Fruit fly (Drosophila melanogaster): ENCODE results near the gene CG6026.

Gene CG6026

DNA sequence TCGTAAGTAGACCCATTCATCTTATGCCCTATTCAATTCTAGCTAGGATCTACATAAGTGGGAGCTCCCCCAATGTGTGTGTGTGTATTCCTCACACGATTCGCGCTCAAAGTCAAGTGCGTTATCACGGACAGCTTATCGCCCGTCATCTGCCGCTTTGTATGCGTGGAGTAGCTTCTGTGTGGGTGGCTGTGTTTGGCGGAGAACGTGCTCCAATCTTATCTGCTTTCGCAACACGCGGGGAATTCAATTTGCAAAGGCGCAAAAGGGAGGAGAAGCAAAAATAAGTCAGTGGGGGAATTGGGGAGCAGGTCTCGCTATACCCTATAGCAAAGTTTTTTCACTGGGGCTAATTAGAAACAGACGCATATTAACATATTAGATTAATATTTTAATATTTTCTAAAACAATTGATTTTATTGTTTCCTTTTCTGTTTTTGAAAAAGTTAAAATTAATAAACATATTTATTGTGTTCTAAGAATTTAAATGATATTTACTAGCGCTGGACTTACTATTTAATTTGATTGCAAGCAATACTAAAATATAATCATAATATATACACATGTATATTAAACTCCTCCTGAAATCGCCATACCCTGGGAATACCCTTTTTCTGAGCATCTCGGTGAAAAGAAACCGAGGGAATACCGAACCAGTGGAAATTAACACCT, 48.1 kb upstream of the CG6026 start (continued):
- TF ChIP-seq stwl (tag; optimal IDR thresholded peaks at IDR 0.05) (no peak), CG7963 (GFP tag; IDR thresholded peaks at IDR 0.05; ENCODE audit: partially characterized antibody) (no peak), H2.0 (GFP tag; IDR thresholded peaks at IDR 0.05) (no peak), dati (GFP tag; IDR thresholded peaks at IDR 0.05) (no peak), ewg (GFP tag; optimal IDR thresholded peaks at IDR 0.05) (no peak), Hey (tag; optimal IDR thresholded peaks at IDR 0.05) (peak; percentile 28), klu (GFP tag; IDR thresholded peaks at IDR 0.05) (peak; percentile 45; the same call in 1 of the 2 replicates), D19B (GFP tag; optimal IDR thresholded peaks at IDR 0.05) (peak; percentile 85), CG10321 (GFP tag; IDR thresholded peaks at IDR 0.05) (no peak), kni (GFP tag; optimal IDR thresholded peaks at IDR 0.05) (no peak), Ets97D (GFP tag; optimal IDR thresholded peaks at IDR 0.05) (no peak), Hand (GFP tag; optimal IDR thresholded peaks at IDR 0.05) (peak; percentile 64), CG5180 (GFP tag; optimal IDR thresholded peaks at IDR 0.05) (no peak), CG17612 (GFP tag; IDR thresholded peaks at IDR 0.05) (no peak), sisA (GFP tag; IDR thresholded peaks at IDR 0.05) (no peak), CG12155 (GFP tag; optimal IDR thresholded peaks at IDR 0.05) (peak; percentile 54), hth (optimal IDR thresholded peaks at IDR 0.05) (no peak), oc (tag; optimal IDR thresholded peaks at IDR 0.05) (no peak), crp (GFP tag; optimal IDR thresholded peaks at IDR 0.05) (no peak), CG1792 (GFP tag; optimal IDR thresholded peaks at IDR 0.05) (no peak), CG17385 (GFP tag; optimal IDR thresholded peaks at IDR 0.05) (no peak), eve (GFP tag; optimal IDR thresholded peaks at IDR 0.05) (no peak), ham (GFP tag; IDR thresholded peaks at IDR 0.05) (no peak), CG6813 (GFP tag; optimal IDR thresholded peaks at IDR 0.05) (no peak), Mes4 (GFP tag; optimal IDR thresholded peaks at IDR 0.05) (no peak), CG4820 (GFP tag; optimal IDR thresholded peaks at IDR 0.05) (no peak), Med (GFP tag) (peak; percentile 41), slou (GFP tag; optimal IDR thresholded peaks at IDR 0.05) (no peak), CG9876 (GFP tag; optimal IDR thresholded peaks at IDR 0.05) (no peak), her (GFP tag; optimal IDR thresholded peaks at IDR 0.05) (no peak), CG6765 (GFP tag; optimal IDR thresholded peaks at IDR 0.05) (peak; percentile 42), CG12769 (tag; optimal IDR thresholded peaks at IDR 0.05) (no peak), Bgb (GFP tag; IDR thresholded peaks at IDR 0.05; ENCODE audit: partially characterized antibody) (no peak), danr (GFP tag; IDR thresholded peaks at IDR 0.05) (no peak), CG17829 (tag; optimal IDR thresholded peaks at IDR 0.05) (no peak), CG8765 (GFP tag; IDR thresholded peaks at IDR 0.05) (no peak), CG14710 (tag; optimal IDR thresholded peaks at IDR 0.05) (no peak), CG30020 (tag; optimal IDR thresholded peaks at IDR 0.05) (no peak), Hr39 (optimal IDR thresholded peaks at IDR 0.05) (no peak), CG8290 (GFP tag; optimal IDR thresholded peaks at IDR 0.05) (no peak), CG8290 (tag; optimal IDR thresholded peaks at IDR 0.05) (no peak), CG6791 (GFP tag; IDR thresholded peaks at IDR 0.05; ENCODE audit: partially characterized antibody) (no peak), corto (GFP tag; optimal IDR thresholded peaks at IDR 0.05) (no peak), CG34376 (GFP tag; optimal IDR thresholded peaks at IDR 0.05) (peak; percentile 15), CG4282 (GFP tag; optimal IDR thresholded peaks at IDR 0.05) (no peak), fd96Cb (tag; optimal IDR thresholded peaks at IDR 0.05) (no peak), CG13287 (GFP tag; IDR thresholded peaks at IDR 0.05; ENCODE audit: partially characterized antibody) (no peak), cato (GFP tag; optimal IDR thresholded peaks at IDR 0.05; ENCODE audit: borderline replicate concordance) (no peak), Fer2 (tag; optimal IDR thresholded peaks at IDR 0.05) (peak; percentile 40), CG1024 (GFP tag; IDR thresholded peaks at IDR 0.05) (no peak), CG6175 (GFP tag; IDR thresholded peaks at IDR 0.05) (no peak)
